Fruit fly (Drosophila melanogaster) whole organism, embryonic: ENCODE results near the gene CG18765.

ENCODE experiments used
- ATbp ChIP-seq: fragments of 200-800 bp; sonication (Bioruptor generic); optimal IDR thresholded peaks from 2 replicates; lab custom pipeline; 2017; ENCODE audit warnings: missing biosample characterization, mild to moderate bottlenecking, missing genetic modification characterization, missing genetic modification reagents
- Adf1 ChIP-seq: fragments of 200-800 bp; sonication (Bioruptor generic); IDR thresholded peaks from 2 replicates; pipeline ENCODE4 v1.3.6; 2022; ENCODE audit warnings: missing biosample characterization, missing genetic modification characterization
- BEAF-32 ChIP-seq: fragments of 200-800 bp; sonication (Bioruptor generic); optimal IDR thresholded peaks from 3 replicates; lab custom pipeline; 2017; ENCODE audit warnings: missing biosample characterization, missing genetic modification characterization, mild to moderate bottlenecking, moderate library complexity, missing genetic modification reagents
- Bteb2 ChIP-seq: fragments of 200-800 bp; sonication (Bioruptor generic); optimal IDR thresholded peaks from 2 replicates; lab custom pipeline; 2016; ENCODE audit warnings: missing biosample characterization, missing genetic modification characterization
- CG10654 ChIP-seq: fragments of 200-800 bp; sonication (Bioruptor generic); optimal IDR thresholded peaks from 2 replicates; lab custom pipeline; 2016; ENCODE audit warnings: missing biosample characterization, missing genetic modification characterization
- CG11247 ChIP-seq: fragments of 200-800 bp; sonication (Bioruptor generic); IDR thresholded peaks from 2 replicates; pipeline ENCODE4 v1.3.6; 2022; ENCODE audit warnings: missing biosample characterization, missing genetic modification characterization
- CG11504 ChIP-seq: fragments of 200-800 bp; sonication (Bioruptor generic); optimal IDR thresholded peaks from 3 replicates; lab custom pipeline; 2019; ENCODE audit warnings: missing biosample characterization, mild to moderate bottlenecking, missing genetic modification characterization, moderate library complexity
- CG17186 ChIP-seq: fragments of 200-800 bp; sonication (Bioruptor generic); optimal IDR thresholded peaks from 3 replicates; lab custom pipeline; 2017; ENCODE audit warnings: missing biosample characterization, missing genetic modification reagents, missing genetic modification characterization
- CG17328 ChIP-seq: fragments of 200-800 bp; sonication (Bioruptor generic); IDR thresholded peaks from 2 replicates; pipeline ENCODE4 v1.3.6; 2022; ENCODE audit warnings: missing biosample characterization, missing genetic modification characterization
- CG17359 ChIP-seq: fragments of 200-800 bp; sonication (Bioruptor generic); optimal IDR thresholded peaks from 3 replicates; lab custom pipeline; 2018; ENCODE audit warnings: missing biosample characterization, mild to moderate bottlenecking, missing genetic modification characterization, moderate library complexity
- CG2889 ChIP-seq: fragments of 200-800 bp; sonication (Bioruptor generic); IDR thresholded peaks from 3 replicates; pipeline ENCODE4 v1.3.6; 2022; ENCODE audit warnings: missing biosample characterization, missing genetic modification characterization
- CG30431 ChIP-seq: fragments of 200-800 bp; sonication (Bioruptor generic); optimal IDR thresholded peaks from 2 replicates; lab custom pipeline; 2017; ENCODE audit warnings: missing biosample characterization, missing genetic modification characterization
- CG4360 ChIP-seq: fragments of 200-800 bp; sonication (Bioruptor generic); IDR thresholded peaks from 2 replicates; pipeline ENCODE4 v1.3.6; 2022; ENCODE audit warnings: missing biosample characterization, missing genetic modification characterization
- CG4404 ChIP-seq: fragments of 200-800 bp; sonication (Bioruptor generic); IDR thresholded peaks from 2 replicates; pipeline ENCODE4 v1.3.6; 2022; ENCODE audit warnings: missing biosample characterization, missing genetic modification characterization
- CG5180 ChIP-seq: fragments of 200-800 bp; sonication (Bioruptor generic); optimal IDR thresholded peaks from 3 replicates; lab custom pipeline; 2017; ENCODE audit warnings: missing biosample characterization, missing genetic modification characterization, mild to moderate bottlenecking, moderate library complexity, missing genetic modification reagents
- Dref ChIP-seq: fragments of 200-800 bp; sonication (Bioruptor generic); IDR thresholded peaks from 2 replicates; pipeline ENCODE4 v1.3.6; 2022; ENCODE audit warnings: missing biosample characterization, missing genetic modification characterization
- ERR ChIP-seq: fragments of 200-800 bp; sonication (Bioruptor generic); optimal IDR thresholded peaks from 2 replicates; lab custom pipeline; 2016; ENCODE audit warnings: missing biosample characterization, missing genetic modification characterization
- Ets65A ChIP-seq: fragments of 200-800 bp; sonication (Bioruptor generic); peaks from one replicate; lab custom pipeline; 2016; ENCODE audit warnings: missing biosample characterization, missing genetic modification characterization
- Fer1 ChIP-seq: fragments of 200-800 bp; sonication (Bioruptor generic); optimal IDR thresholded peaks from 2 replicates; lab custom pipeline; 2017; ENCODE audit warnings: missing biosample characterization, mild to moderate bottlenecking, missing genetic modification characterization
- Gsc ChIP-seq: fragments of 200-800 bp; sonication (Bioruptor generic); IDR thresholded peaks from 2 replicates; pipeline ENCODE4 v1.3.6; 2022; ENCODE audit warnings: missing biosample characterization, missing genetic modification characterization
- HLH54F ChIP-seq: fragments of 200-800 bp; sonication (Bioruptor generic); optimal IDR thresholded peaks from 3 replicates; lab custom pipeline; 2016; ENCODE audit warnings: missing biosample characterization, missing genetic modification characterization
- Hand ChIP-seq: fragments of 200-800 bp; sonication (Bioruptor generic); optimal IDR thresholded peaks from 2 replicates; lab custom pipeline; 2017; ENCODE audit warnings: mild to moderate bottlenecking, missing biosample characterization, missing genetic modification reagents, missing genetic modification characterization
- Hr51 ChIP-seq, 2 experiments: fragments of 200-800 bp; sonication (Bioruptor generic); optimal IDR thresholded peaks; 2 replicates in 1 of 2; 3 replicates in 1 of 2; lab custom pipeline; 2016 to 2018; ENCODE audit warnings: missing biosample characterization in 2 of 2, missing genetic modification characterization in 2 of 2, mild to moderate bottlenecking in 1 of 2, moderate library complexity in 1 of 2
- Jarid2 ChIP-seq: fragments of 200-800 bp; sonication (Bioruptor generic); optimal IDR thresholded peaks from 3 replicates; lab custom pipeline; 2017; ENCODE audit warnings: mild to moderate bottlenecking, missing biosample characterization, missing genetic modification reagents, missing genetic modification characterization
- Kr ChIP-seq: fragments of 200-800 bp; sonication (Bioruptor generic); optimal IDR thresholded peaks from 2 replicates; lab custom pipeline; 2017; ENCODE audit warnings: missing biosample characterization, mild to moderate bottlenecking, missing genetic modification characterization
- Lim3 ChIP-seq: fragments of 200-800 bp; sonication (Bioruptor generic); IDR thresholded peaks from 2 replicates; pipeline ENCODE4 v1.3.6; 2022; ENCODE audit warnings: missing biosample characterization, missing genetic modification characterization
- Oaz ChIP-seq: fragments of 200-800 bp; sonication (Bioruptor generic); IDR thresholded peaks from 2 replicates; pipeline ENCODE4 v1.3.6; 2022; ENCODE audit warnings: missing biosample characterization, missing genetic modification characterization
- PHDP ChIP-seq: fragments of 200-800 bp; sonication (Bioruptor generic); optimal IDR thresholded peaks from 3 replicates; lab custom pipeline; 2018; ENCODE audit warnings: missing biosample characterization, mild to moderate bottlenecking, missing genetic modification characterization, moderate library complexity
- Rx ChIP-seq: fragments of 200-800 bp; sonication (Bioruptor generic); IDR thresholded peaks from 2 replicates; pipeline ENCODE4 v1.3.6; 2022; ENCODE audit warnings: missing biosample characterization, missing genetic modification characterization
- Scr ChIP-seq: fragments of 200-800 bp; sonication (Bioruptor generic); IDR thresholded peaks from 2 replicates; pipeline ENCODE4 v1.3.6; 2022; ENCODE audit warnings: missing biosample characterization, missing genetic modification characterization; ENCODE audit not compliant: partially characterized antibody
- Side ChIP-seq: fragments of 200-800 bp; sonication (Bioruptor generic); optimal IDR thresholded peaks from 2 replicates; lab custom pipeline; 2016; ENCODE audit warnings: missing biosample characterization, missing genetic modification characterization
- Vsx1 ChIP-seq: fragments of 200-800 bp; sonication (Bioruptor generic); optimal IDR thresholded peaks from 2 replicates; lab custom pipeline; 2017; ENCODE audit warnings: missing biosample characterization, mild to moderate bottlenecking, missing genetic modification characterization, missing genetic modification reagents
- Xbp1 ChIP-seq: fragments of 200-800 bp; sonication (Bioruptor generic); optimal IDR thresholded peaks from 3 replicates; lab custom pipeline; 2016; ENCODE audit warnings: missing biosample characterization, mild to moderate bottlenecking, missing genetic modification characterization
- bcd ChIP-seq: fragments of 200-800 bp; sonication (Bioruptor generic); optimal IDR thresholded peaks from 2 replicates; lab custom pipeline; 2017; ENCODE audit warnings: missing biosample characterization, mild to moderate bottlenecking, missing genetic modification characterization
- dimm ChIP-seq: fragments of 200-800 bp; sonication (Bioruptor generic); IDR thresholded peaks from 2 replicates; pipeline ENCODE4 v1.3.6; 2022; ENCODE audit warnings: missing biosample characterization, missing genetic modification characterization
- dm ChIP-seq: fragments of 200-800 bp; sonication (Bioruptor generic); optimal IDR thresholded peaks from 3 replicates; lab custom pipeline; 2016; ENCODE audit warnings: missing biosample characterization, missing genetic modification characterization
- ewg ChIP-seq: fragments of 200-800 bp; sonication (Bioruptor generic); optimal IDR thresholded peaks from 3 replicates; lab custom pipeline; 2017; ENCODE audit warnings: mild to moderate bottlenecking, missing biosample characterization, missing genetic modification reagents, missing genetic modification characterization
- eyg ChIP-seq: fragments of 200-800 bp; sonication (Bioruptor generic); optimal IDR thresholded peaks from 3 replicates; lab custom pipeline; 2016; ENCODE audit warnings: missing biosample characterization, missing genetic modification characterization
- fd64A ChIP-seq: fragments of 200-800 bp; sonication (Bioruptor generic); optimal IDR thresholded peaks from 3 replicates; lab custom pipeline; 2018; ENCODE audit warnings: missing biosample characterization, mild to moderate bottlenecking, missing genetic modification characterization
- fd96Cb ChIP-seq: fragments of 200-800 bp; sonication (Bioruptor generic); optimal IDR thresholded peaks from 2 replicates; lab custom pipeline; 2018; ENCODE audit warnings: missing biosample characterization, mild to moderate bottlenecking, missing genetic modification characterization, moderate library complexity
- klu ChIP-seq: fragments of 200-800 bp; sonication (Bioruptor generic); IDR thresholded peaks from 2 replicates; pipeline ENCODE4 v1.3.6; 2022; ENCODE audit warnings: missing biosample characterization, missing genetic modification characterization
- kni ChIP-seq: fragments of 200-800 bp; sonication (Bioruptor generic); optimal IDR thresholded peaks from 3 replicates; lab custom pipeline; 2017; ENCODE audit warnings: mild to moderate bottlenecking, missing biosample characterization, missing genetic modification reagents, missing genetic modification characterization
- luna ChIP-seq: fragments of 200-800 bp; sonication (Bioruptor generic); optimal IDR thresholded peaks from 2 replicates; lab custom pipeline; 2016; ENCODE audit warnings: missing biosample characterization, missing genetic modification characterization
- nerfin-1 ChIP-seq: fragments of 200-800 bp; sonication (Bioruptor generic); optimal IDR thresholded peaks from 3 replicates; lab custom pipeline; 2019; ENCODE audit warnings: missing biosample characterization, mild to moderate bottlenecking, missing genetic modification characterization, moderate library complexity
- pita ChIP-seq: fragments of 200-800 bp; sonication (Bioruptor generic); optimal IDR thresholded peaks from 2 replicates; lab custom pipeline; 2017; ENCODE audit warnings: missing biosample characterization, mild to moderate bottlenecking, missing genetic modification characterization
- pum ChIP-seq: fragments of 200-800 bp; sonication (Bioruptor generic); optimal IDR thresholded peaks from 2 replicates; lab custom pipeline; 2016; ENCODE audit warnings: missing biosample characterization, missing genetic modification characterization
- sens ChIP-seq: fragments of 200-800 bp; sonication (Bioruptor generic); peaks from one replicate; lab custom pipeline; 2016; ENCODE audit warnings: missing biosample characterization, missing genetic modification characterization
- tin ChIP-seq: fragments of 200-800 bp; sonication (Bioruptor generic); optimal IDR thresholded peaks from 3 replicates; lab custom pipeline; 2016; ENCODE audit warnings: missing biosample characterization, missing genetic modification characterization
- ttk ChIP-seq: fragments of 200-800 bp; sonication (Bioruptor generic); IDR thresholded peaks from 2 replicates; pipeline ENCODE4 v2.1.2; 2022; ENCODE audit warnings: missing biosample characterization, missing genetic modification characterization
- vfl ChIP-seq: fragments of 200-800 bp; sonication (Bioruptor generic); optimal IDR thresholded peaks from 2 replicates; lab custom pipeline; 2016; ENCODE audit warnings: missing biosample characterization, missing genetic modification characterization
- wek ChIP-seq: fragments of 200-800 bp; sonication (Bioruptor generic); optimal IDR thresholded peaks from 3 replicates; lab custom pipeline; 2018; ENCODE audit warnings: missing biosample characterization, mild to moderate bottlenecking, missing genetic modification characterization, moderate library complexity

Gene CG18765

dm6 chr3R:11678016-11678415 lies 13.6 kb downstream of the CG18765 start, which contains the start of gene CG18476 (continued):
- TF ChIP-seq PHDP (tag; lab: Kevin White, UChicago) (peak; percentile 94), tin (GFP tag; lab: Kevin White, UChicago) (peak; percentile 89), Fer1 (GFP tag; lab: Kevin White, UChicago) (peak; percentile 90), Bteb2 (peak; percentile 77), BEAF-32 (GFP tag; lab: Kevin White, UChicago) (peak; percentile 26), CG10654 (GFP tag; lab: Kevin White, UChicago) (peak; percentile 91), klu (GFP tag; lab: Robert Waterston, UW) (peak; percentile 90), ERR (GFP tag; lab: Kevin White, UChicago) (peak; percentile 43), wek (GFP tag; lab: Kevin White, UChicago) (peak; percentile 25), luna (GFP tag; lab: Kevin White, UChicago) (peak; percentile 4), Hr51 (GFP tag; optimal IDR thresholded peaks at IDR 0.05; lab: Kevin White, UChicago) (peak; percentile 52 to 95), Ets65A (peak; percentile 90), pita (GFP tag; lab: Kevin White, UChicago) (no peak), CG4360 (GFP tag; lab: Robert Waterston, UW) (peak; percentile 50; the same call in 1 of the 2 replicates), Dref (no peak), Oaz (peak; percentile 87), bcd (GFP tag; lab: Kevin White, UChicago) (peak; percentile 90), vfl (peak; percentile 69), Vsx1 (GFP tag; lab: Kevin White, UChicago) (peak; percentile 83), fd64A (GFP tag; lab: Kevin White, UChicago) (no peak), CG17328 (GFP tag; lab: Robert Waterston, UW) (peak; percentile 93), Jarid2 (peak; percentile 29), CG11504 (tag; lab: Kevin White, UChicago) (peak; percentile 95), Adf1 (peak; percentile 73), Side (GFP tag; lab: Kevin White, UChicago) (peak; percentile 38), nerfin-1 (tag; lab: Kevin White, UChicago) (peak; percentile 90), Gsc (GFP tag; lab: Robert Waterston, UW) (peak; percentile 68; the same call in 1 of the 2 replicates), sens (GFP tag; lab: Kevin White, UChicago) (peak; percentile 96), CG4404 (GFP tag; lab: Robert Waterston, UW) (peak; percentile 87), ATbp (GFP tag; lab: Kevin White, UChicago) (peak; percentile 78), Lim3 (GFP tag; lab: Robert Waterston, UW) (peak; percentile 43; the same call in 1 of the 2 replicates), fd96Cb (tag; lab: Kevin White, UChicago) (peak; percentile 93), Hand (peak; percentile 67), dm (GFP tag; lab: Kevin White, UChicago) (peak; percentile 21), Scr (GFP tag; lab: Robert Waterston, UW) (no peak; the same call in 1 of the 2 replicates), CG2889 (GFP tag; lab: Robert Waterston, UW) (peak; percentile 90), Kr (GFP tag; lab: Kevin White, UChicago) (no peak), eyg (GFP tag; lab: Kevin White, UChicago) (peak; percentile 12), ttk (peak; percentile 91), CG17186 (GFP tag; lab: Kevin White, UChicago) (peak; percentile 48), CG17359 (peak; percentile 92), pum (peak; percentile 71), kni (GFP tag; lab: Kevin White, UChicago) (peak; percentile 26), Xbp1 (GFP tag; lab: Kevin White, UChicago) (peak; percentile 93), CG5180 (GFP tag; lab: Kevin White, UChicago) (peak; percentile 74), dimm (peak; percentile 58), CG30431 (GFP tag; lab: Kevin White, UChicago) (peak; percentile 57), HLH54F (GFP tag; lab: Kevin White, UChicago) (peak; percentile 53), CG11247 (peak; percentile 90), Rx (GFP tag; lab: Robert Waterston, UW) (peak; percentile 91), ewg (peak; percentile 75)
